Worm (Caenorhabditis elegans): ENCODE measurements around the gene fbxb-55.

DNA sequence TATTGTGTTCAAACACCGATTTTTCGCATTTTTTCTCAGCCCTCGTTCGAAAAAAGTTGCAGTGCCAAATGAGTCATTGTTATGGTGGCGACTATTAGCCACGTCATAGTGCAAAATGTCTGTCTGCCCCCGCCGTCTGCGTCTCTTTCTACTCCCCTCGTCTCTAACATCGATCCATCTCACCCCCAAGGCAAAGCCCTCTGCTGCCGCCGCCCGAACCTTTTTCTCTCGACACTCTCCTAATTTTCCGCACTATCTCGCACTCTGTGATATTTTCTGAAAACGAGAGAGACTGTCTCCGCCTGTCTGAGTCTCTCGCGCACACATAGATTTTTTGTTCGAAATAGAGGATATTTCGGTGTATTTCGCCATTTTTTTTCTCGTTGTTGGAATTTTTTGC lies 24.5 kb downstream of the fbxb-55 start:
- TF ChIP-seq dao-5 (tag; optimal IDR thresholded peaks at IDR 0.05) (no peak), W03F9.2 (tag; optimal IDR thresholded peaks at IDR 0.05) (no peak), him-1 (tag; optimal IDR thresholded peaks at IDR 0.05) (peak; percentile 11)

Data from whole organism, L4/young adult.